Worm (Caenorhabditis elegans): Measurements from ENCODE around the gene ddo-1.

Gene ddo-1

ce11 chrV:17749181-17749580 lies 27.8 kb downstream of the ddo-1 start, which contains the start of gene R12G8.1 (continued):
- no peak for TF ChIP-seq aly-2 (tag; optimal IDR thresholded peaks at IDR 0.05)

ce11 chrV:17746959-17747358 lies 30.1 kb downstream of the ddo-1 start, which contains the start of gene twk-36:
Gene twk-36, minus strand, starts transcription at chrV:17747059.
- TF ChIP-seq C34B4.2 (tag; optimal IDR thresholded peaks at IDR 0.05), result no peak
- no peak for TF ChIP-seq egl-27 (tag; optimal IDR thresholded peaks at IDR 0.05)

DNA sequence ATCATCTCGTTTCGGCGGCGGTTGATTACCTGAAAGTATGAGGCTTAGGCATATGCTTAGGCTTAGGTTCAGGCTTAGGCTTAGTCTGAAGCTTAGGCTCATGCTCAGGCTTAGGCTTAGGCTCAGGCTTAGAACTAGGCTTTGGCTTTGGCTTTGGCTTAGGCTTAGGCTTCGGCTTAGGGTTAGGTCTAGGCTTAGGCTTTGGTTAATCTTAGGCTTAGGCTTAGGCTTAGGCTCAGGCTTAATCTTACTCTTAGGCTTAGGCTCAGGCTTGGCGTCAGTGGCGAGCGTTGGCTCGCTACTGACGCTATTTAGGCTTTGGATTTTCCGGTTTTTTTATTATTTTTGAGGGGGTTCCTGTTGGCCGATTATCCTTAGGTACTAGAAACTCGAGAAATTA lies 33.2 kb downstream of the ddo-1 start:
- TF ChIP-seq nhr-90 (tag; optimal IDR thresholded peaks at IDR 0.05; ENCODE audit: poor library complexity) (no peak), sox-4 (tag; optimal IDR thresholded peaks at IDR 0.05) (no peak), nhr-85 (tag) (no peak), nhr-77 (tag; optimal IDR thresholded peaks at IDR 0.05) (no peak), nhr-237 (tag; optimal IDR thresholded peaks at IDR 0.05) (no peak), mep-1 (tag; optimal IDR thresholded peaks at IDR 0.05) (no peak), swsn-7 (tag; optimal IDR thresholded peaks at IDR 0.05) (no peak), nhr-84 (tag; optimal IDR thresholded peaks at IDR 0.05) (no peak), tlp-1 (tag; optimal IDR thresholded peaks at IDR 0.05) (no peak), aha-1 (tag; optimal IDR thresholded peaks at IDR 0.05) (no peak), fkh-8 (tag; optimal IDR thresholded peaks at IDR 0.05) (no peak), nhr-20 (tag; optimal IDR thresholded peaks at IDR 0.05) (no peak), lin-15B (tag; optimal IDR thresholded peaks at IDR 0.05) (no peak), unc-130 (tag; optimal IDR thresholded peaks at IDR 0.05) (no peak), lin-14 (GFP tag; optimal IDR thresholded peaks at IDR 0.05) (no peak), unc-86 (tag; optimal IDR thresholded peaks at IDR 0.05) (no peak), snpc-4 (tag; optimal IDR thresholded peaks at IDR 0.05) (no peak), unc-98 (GFP tag; IDR thresholded peaks at IDR 0.05) (no peak)

- TF ChIP-seq lin-14 (GFP tag; optimal IDR thresholded peaks at IDR 0.05) (no peak), egl-13 (tag; optimal IDR thresholded peaks at IDR 0.05) (no peak), lin-13 (GFP tag; optimal IDR thresholded peaks at IDR 0.05) (no peak), F16B12.6 (tag; optimal IDR thresholded peaks at IDR 0.05) (no peak), unc-30 (tag; optimal IDR thresholded peaks at IDR 0.05) (no peak), hlh-17 (GFP tag; optimal IDR thresholded peaks at IDR 0.05; ENCODE audit: borderline replicate concordance) (no peak), blmp-1 (tag; optimal IDR thresholded peaks at IDR 0.05) (no peak), aly-2 (tag; optimal IDR thresholded peaks at IDR 0.05) (no peak), ceh-88 (GFP tag; IDR thresholded peaks at IDR 0.05) (no peak), tbx-2 (tag; optimal IDR thresholded peaks at IDR 0.05) (no peak), xbp-1 (tag; optimal IDR thresholded peaks at IDR 0.05) (no peak), aha-1 (tag; optimal IDR thresholded peaks at IDR 0.05) (no peak)
Observed at ce11 chrV:17739801-17740200, 37.2 kb downstream of the ddo-1 start, which contains the start of gene cutl-4. Gene cutl-4, minus strand, starts transcription at chrV:17739901.

ce11 chrV:17732516-17732915 lies 44.5 kb downstream of the ddo-1 start, which contains the start of gene twk-42:
Gene twk-42, minus strand, starts transcription at chrV:17732616.
- TF ChIP-seq mdl-1 (tag; optimal IDR thresholded peaks at IDR 0.05), result no peak
- no peak for TF ChIP-seq ceh-82 (tag; optimal IDR thresholded peaks at IDR 0.05)
- TF ChIP-seq rnt-1 (tag; optimal IDR thresholded peaks at IDR 0.05), result peak; percentile 29

DNA sequence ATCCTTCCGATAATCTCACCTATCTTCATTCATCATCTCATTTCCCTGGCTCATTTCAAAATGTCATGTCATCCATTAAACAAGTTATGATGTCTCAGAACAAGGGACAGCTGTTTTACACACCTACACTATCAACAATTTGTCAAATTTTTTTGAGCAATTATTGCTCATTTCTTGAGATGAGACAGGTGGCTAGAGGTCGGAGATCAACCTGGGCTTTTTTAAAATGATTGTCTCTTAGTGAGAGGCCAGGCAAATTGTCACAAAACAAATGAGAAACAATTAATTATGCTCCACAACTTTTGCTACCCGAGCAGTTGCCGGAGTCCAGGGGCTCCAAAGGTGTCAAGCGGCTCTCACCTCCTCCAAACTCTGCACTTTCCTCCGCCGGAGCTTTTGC lies 48.3 kb downstream of the ddo-1 start:
- TF ChIP-seq unc-62 (GFP tag; optimal IDR thresholded peaks at IDR 0.05), result no peak
- TF ChIP-seq skn-1 (tag; optimal IDR thresholded peaks at IDR 0.05), result no peak
- TF ChIP-seq lin-35 (GFP tag; optimal IDR thresholded peaks at IDR 0.05), result no peak
- TF ChIP-seq hlh-4 (tag; optimal IDR thresholded peaks at IDR 0.05), result no peak
- TF ChIP-seq Y116A8C.19 (tag; optimal IDR thresholded peaks at IDR 0.05; ENCODE audit: borderline replicate concordance), result no peak
- TF ChIP-seq ces-1 (GFP tag; optimal IDR thresholded peaks at IDR 0.05), result no peak
- peak; percentile 4 for TF ChIP-seq nhr-20 (tag; optimal IDR thresholded peaks at IDR 0.05)
- no peak for TF ChIP-seq mef-2 (tag; optimal IDR thresholded peaks at IDR 0.05)
- no peak for TF ChIP-seq unc-98 (GFP tag; IDR thresholded peaks at IDR 0.05)
- TF ChIP-seq nhr-84 (tag; optimal IDR thresholded peaks at IDR 0.05), result no peak
- TF ChIP-seq snpc-4 (tag; optimal IDR thresholded peaks at IDR 0.05), result no peak
- no peak for TF ChIP-seq fkh-8 (tag; optimal IDR thresholded peaks at IDR 0.05)
- no peak for TF ChIP-seq mdl-1 (tag; optimal IDR thresholded peaks at IDR 0.05)
- no peak for TF ChIP-seq ztf-4 (tag; optimal IDR thresholded peaks at IDR 0.05)
- TF ChIP-seq nhr-85 (tag), result no peak
- no peak for TF ChIP-seq hpl-2 (GFP tag; optimal IDR thresholded peaks at IDR 0.05)
- TF ChIP-seq fkh-4 (tag; optimal IDR thresholded peaks at IDR 0.05; ENCODE audit: borderline replicate concordance), result no peak
- TF ChIP-seq nhr-11 (tag; optimal IDR thresholded peaks at IDR 0.05), result peak; percentile 33
- no peak for TF ChIP-seq hlh-17 (GFP tag; optimal IDR thresholded peaks at IDR 0.05; ENCODE audit: borderline replicate concordance)
- peak; percentile 47 for TF ChIP-seq nhr-19 (GFP tag; conservative IDR thresholded peaks at IDR 0.05)
- no peak for TF ChIP-seq lin-13 (GFP tag; optimal IDR thresholded peaks at IDR 0.05)
